Worm (Caenorhabditis elegans) whole organism, L4 larva: ENCODE data around the gene dsl-4.

Experiments
- F26F4.8 ChIP-seq: fragments of 200-800 bp; sonication (Bioruptor generic); conservative IDR thresholded peaks from 2 replicates; pipeline ENCODE4 v1.3.6; 2022; ENCODE audit warnings: missing genetic modification characterization, missing compliant biosample characterization
- F44E2.7 ChIP-seq: fragments of 200-800 bp; sonication (Bioruptor generic); IDR thresholded peaks from 2 replicates; pipeline ENCODE4 v2.1.2; 2022; ENCODE audit warnings: missing genetic modification characterization, missing compliant biosample characterization
- Y105C5A.15 ChIP-seq: fragments of 200-800 bp; sonication (Bioruptor generic); IDR thresholded peaks from 2 replicates; pipeline ENCODE4 v1.3.6; 2022; ENCODE audit warnings: missing genetic modification characterization, missing compliant biosample characterization
- Y48G9A.11 ChIP-seq: fragments of 200-800 bp; sonication (Bioruptor generic); IDR thresholded peaks from 2 replicates; pipeline ENCODE4 v1.3.6; 2022; ENCODE audit warnings: missing genetic modification reagents, missing genetic modification characterization, missing compliant biosample characterization
- Y5F2A.4 ChIP-seq: fragments of 200-800 bp; sonication (Bioruptor generic); optimal IDR thresholded peaks from 2 replicates; lab custom pipeline; 2018; ENCODE audit warnings: mild to moderate bottlenecking, missing genetic modification characterization, missing compliant biosample characterization
- aha-1 ChIP-seq: fragments of 150-350 bp; peaks from one replicate; lab custom pipeline; 2014; ENCODE audit warnings: missing biosample characterization, missing genetic modification characterization
- ama-1 ChIP-seq: fragments of 150-350 bp; optimal IDR thresholded peaks from 2 replicates; lab custom pipeline; 2014; ENCODE audit warnings: inconsistent platforms, mixed read lengths
- ceh-20 ChIP-seq: fragments of 200-800 bp; sonication (Bioruptor generic); IDR thresholded peaks from 2 replicates; pipeline ENCODE4 v1.3.6; 2022; ENCODE audit warnings: missing genetic modification reagents, missing genetic modification characterization, missing compliant biosample characterization
- ceh-62 ChIP-seq: sonication (generic microtip); optimal IDR thresholded peaks from 2 replicates; lab custom pipeline; 2017; ENCODE audit warnings: missing biosample characterization, missing genetic modification characterization
- cey-2 ChIP-seq: sonication (generic microtip); optimal IDR thresholded peaks from 3 replicates; lab custom pipeline; 2017; ENCODE audit warnings: missing genetic modification characterization, mild to moderate bottlenecking, missing compliant biosample characterization, antibody characterized with exemption, borderline replicate concordance; ENCODE audit not compliant: insufficient read depth
- daf-16 ChIP-seq, 3 experiments: sonication (generic microtip); optimal IDR thresholded peaks; 2 replicates each; lab custom pipeline; 2016 to 2017; ENCODE audit warnings: missing genetic modification characterization in 3 of 3, missing genetic modification reagents in 3 of 3, mild to moderate bottlenecking in 2 of 3, missing compliant biosample characterization in 2 of 3, missing biosample characterization in 1 of 3, moderate library complexity in 1 of 3
- daf-8 ChIP-seq: fragments of 200-800 bp; sonication (Bioruptor generic); IDR thresholded peaks from 2 replicates; pipeline ENCODE4 v1.3.6; 2022; ENCODE audit warnings: missing genetic modification characterization, missing compliant biosample characterization
- dmd-6 ChIP-seq: fragments of 200-800 bp; sonication (Bioruptor generic); IDR thresholded peaks from 2 replicates; pipeline ENCODE4 v1.3.6; 2022; ENCODE audit warnings: missing genetic modification reagents, missing genetic modification characterization, missing compliant biosample characterization
- dmd-8 ChIP-seq: fragments of 200-800 bp; sonication (Bioruptor generic); IDR thresholded peaks from 2 replicates; pipeline ENCODE4 v1.3.6; 2022; ENCODE audit warnings: missing genetic modification characterization, missing compliant biosample characterization
- dmd-9 ChIP-seq: fragments of 200-800 bp; sonication (Bioruptor generic); IDR thresholded peaks from 2 replicates; pipeline ENCODE4 v1.3.6; 2022; ENCODE audit warnings: missing genetic modification reagents, missing genetic modification characterization, missing compliant biosample characterization
- dve-1 ChIP-seq: sonication (generic microtip); optimal IDR thresholded peaks from 2 replicates; lab custom pipeline; 2017; ENCODE audit warnings: antibody characterized with exemption, mild to moderate bottlenecking, missing genetic modification characterization, missing compliant biosample characterization; ENCODE audit not compliant: insufficient read depth
- gei-8 ChIP-seq: fragments of 200-800 bp; sonication (Bioruptor generic); optimal IDR thresholded peaks from 2 replicates; lab custom pipeline; 2018; ENCODE audit warnings: mild to moderate bottlenecking, missing genetic modification characterization, missing compliant biosample characterization
- hif-1 ChIP-seq, 2 experiments: sonication (generic microtip); optimal IDR thresholded peaks; 2 replicates each; lab custom pipeline; 2016 to 2017; ENCODE audit warnings: missing compliant biosample characterization in 2 of 2, missing genetic modification characterization in 2 of 2, missing genetic modification reagents in 2 of 2, missing genotype in 2 of 2, mild to moderate bottlenecking in 1 of 2
- lin-13 ChIP-seq: fragments of 150-350 bp; optimal IDR thresholded peaks from 2 replicates; lab custom pipeline; 2014; ENCODE audit warnings: missing biosample characterization, missing genetic modification reagents, missing genetic modification characterization
- madf-5 ChIP-seq, 2 experiments: fragments of 200-800 bp; sonication (Bioruptor generic); IDR thresholded peaks; 2 replicates each; pipeline ENCODE4 v1.3.6; 2022; ENCODE audit warnings: missing compliant biosample characterization in 2 of 2, missing genetic modification characterization in 2 of 2
- mdt-29 ChIP-seq: fragments of 200-800 bp; sonication (Bioruptor generic); IDR thresholded peaks from 2 replicates; pipeline ENCODE4 v1.3.6; 2022; ENCODE audit warnings: missing genetic modification reagents, missing genetic modification characterization, missing compliant biosample characterization
- mes-2 ChIP-seq: sonication (generic microtip); optimal IDR thresholded peaks from 2 replicates; lab custom pipeline; 2016; ENCODE audit warnings: missing genotype, mild to moderate bottlenecking, missing genetic modification characterization, missing compliant biosample characterization; ENCODE audit not compliant: poor library complexity, severe bottlenecking
- nhr-111 ChIP-seq: fragments of 200-800 bp; sonication (Bioruptor generic); optimal IDR thresholded peaks from 2 replicates; lab custom pipeline; 2018; ENCODE audit warnings: mild to moderate bottlenecking, missing genetic modification characterization, missing compliant biosample characterization
- nhr-25 ChIP-seq: sonication (generic microtip); optimal IDR thresholded peaks from 2 replicates; lab custom pipeline; 2017; ENCODE audit warnings: missing genetic modification characterization, mild to moderate bottlenecking, missing compliant biosample characterization, antibody characterized with exemption, moderate library complexity, borderline replicate concordance; ENCODE audit not compliant: insufficient read depth
- nhr-28 ChIP-seq: fragments of 150-350 bp; optimal IDR thresholded peaks from 2 replicates; lab custom pipeline; 2014; ENCODE audit warnings: missing biosample characterization, missing genetic modification characterization
- nhr-76 ChIP-seq: fragments of 150-350 bp; optimal IDR thresholded peaks from 2 replicates; lab custom pipeline; 2014; ENCODE audit warnings: missing biosample characterization, missing genetic modification characterization
- nhr-77 ChIP-seq: fragments of 150-350 bp; optimal IDR thresholded peaks from 2 replicates; lab custom pipeline; 2014; ENCODE audit warnings: missing biosample characterization, missing genetic modification characterization
- pha-4 ChIP-seq, 2 experiments: fragments of 150-350 bp in 1 of 2; fragments of 200-800 bp in 1 of 2; sonication (Bioruptor generic) in 1 of 2; IDR thresholded peaks in 1 of 2; optimal IDR thresholded peaks in 1 of 2; 2 replicates each; pipeline versions ENCODE4 v1.3.6 to Lab custom; 2014 to 2022; ENCODE audit warnings: missing genetic modification characterization in 2 of 2, missing genetic modification reagents in 2 of 2, missing biosample characterization in 1 of 2, missing compliant biosample characterization in 1 of 2
- php-3 ChIP-seq: fragments of 200-800 bp; sonication (Bioruptor generic); IDR thresholded peaks from 2 replicates; pipeline ENCODE4 v1.3.6; 2022; ENCODE audit warnings: missing genetic modification reagents, missing genetic modification characterization, missing compliant biosample characterization
- saeg-2 ChIP-seq: fragments of 200-800 bp; sonication (Bioruptor generic); IDR thresholded peaks from 2 replicates; pipeline ENCODE4 v1.3.6; 2022; ENCODE audit warnings: missing genetic modification reagents, missing genetic modification characterization, missing compliant biosample characterization
- set-16 ChIP-seq: fragments of 200-800 bp; sonication (Bioruptor generic); IDR thresholded peaks from 2 replicates; pipeline ENCODE4 v1.3.6; 2022; ENCODE audit warnings: missing genetic modification reagents, missing genetic modification characterization, missing compliant biosample characterization
- snpc-4 ChIP-seq: fragments of 150-350 bp; optimal IDR thresholded peaks from 2 replicates; lab custom pipeline; 2014; ENCODE audit warnings: missing biosample characterization, missing genetic modification characterization
- spr-3 ChIP-seq: fragments of 200-800 bp; sonication (Bioruptor generic); optimal IDR thresholded peaks from 2 replicates; lab custom pipeline; 2018; ENCODE audit warnings: mild to moderate bottlenecking, missing genetic modification characterization, missing compliant biosample characterization
- tag-97 ChIP-seq: fragments of 200-800 bp; sonication (Bioruptor generic); IDR thresholded peaks from 2 replicates; pipeline ENCODE4 v1.3.6; 2022; ENCODE audit warnings: missing genetic modification characterization, missing compliant biosample characterization
- tra-1 ChIP-seq: fragments of 200-800 bp; sonication (Bioruptor generic); IDR thresholded peaks from 2 replicates; pipeline ENCODE4 v1.3.6; 2022; ENCODE audit warnings: missing genetic modification reagents, missing genetic modification characterization, missing compliant biosample characterization
- zfp-2 ChIP-seq: sonication (generic microtip); optimal IDR thresholded peaks from 2 replicates; lab custom pipeline; 2016; ENCODE audit warnings: mild to moderate bottlenecking, missing genetic modification characterization, missing compliant biosample characterization
- ztf-7 ChIP-seq: fragments of 150-350 bp; optimal IDR thresholded peaks from 2 replicates; lab custom pipeline; 2014; ENCODE audit warnings: missing biosample characterization, missing genetic modification characterization

Gene dsl-4

DNA sequence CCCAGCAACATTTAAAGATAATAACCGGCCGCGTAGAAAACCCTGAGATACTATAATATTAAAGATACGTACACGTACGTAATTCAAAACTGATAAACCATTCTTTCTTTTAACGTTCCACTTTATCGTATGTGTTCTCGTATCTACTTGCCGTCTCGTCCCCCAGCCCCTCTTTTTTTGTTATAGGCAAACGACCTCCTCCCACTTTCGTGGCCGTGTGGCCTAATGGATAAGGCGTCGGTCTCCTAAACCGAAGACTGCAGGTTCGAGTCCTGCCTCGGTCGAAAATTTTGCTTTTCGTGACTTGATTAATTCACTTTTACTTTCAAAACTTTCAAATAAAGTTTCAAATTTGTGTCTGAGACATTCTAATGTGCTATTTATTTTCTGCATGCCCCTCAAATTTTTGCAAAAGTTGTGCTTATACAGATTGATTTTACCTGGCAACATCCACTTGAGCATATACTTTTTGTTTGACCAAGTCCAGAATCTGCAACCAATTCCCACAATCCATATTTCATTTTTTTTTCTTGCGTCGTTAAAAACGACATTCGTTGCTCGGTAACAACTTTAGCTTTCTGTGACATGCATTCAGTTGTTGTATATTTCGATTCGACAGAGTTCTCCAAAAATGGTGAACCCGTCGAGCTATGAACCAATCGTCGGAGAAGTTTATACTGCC is 25.4 kb downstream of the dsl-4 start, which contains the start of gene F28H6.7 (continued):
- peak; percentile 82 for TF ChIP-seq dmd-9 (GFP tag; lab: Robert Waterston, UW)
- TF ChIP-seq ztf-7, result peak; percentile 17
- peak; percentile 70; the same call in 1 of the 2 replicates for TF ChIP-seq Y105C5A.15 (GFP tag; lab: Robert Waterston, UW)
- TF ChIP-seq pha-4 (GFP tag; IDR thresholded peaks at IDR 0.05; lab: Robert Waterston, UW), result no peak; the same call in 1 of the 2 replicates
- no peak for TF ChIP-seq pha-4 (tag; optimal IDR thresholded peaks at IDR 0.05; lab: Kevin White, UChicago)
- TF ChIP-seq spr-3 (GFP tag; lab: Kevin White, UChicago), result peak; percentile 66
- TF ChIP-seq Y5F2A.4 (GFP tag; lab: Kevin White, UChicago), result peak; percentile 52
- TF ChIP-seq zfp-2 (tag; lab: Kevin White, UChicago), result peak; percentile 9
- peak; percentile 33 for TF ChIP-seq nhr-77 (tag; lab: Kevin White, UChicago)
- no peak for TF ChIP-seq cey-2 (tag; lab: Kevin White, UChicago)
- TF ChIP-seq F26F4.8 (GFP tag; lab: Robert Waterston, UW), result 0 out of 2 replicates have a peak, but pooled peaks have one; percentile 55
- TF ChIP-seq F44E2.7 (GFP tag; lab: Robert Waterston, UW), result 0 out of 2 replicates have a peak, but pooled peaks have one; percentile 47
- peak in 1 of 2 experiments; percentile 30; a peak in 1 of 4 replicates for TF ChIP-seq madf-5 (GFP tag; IDR thresholded peaks at IDR 0.05; lab: Robert Waterston, UW)
- TF ChIP-seq nhr-25 (tag; lab: Kevin White, UChicago), result no peak
- TF ChIP-seq ama-1 (lab: Kevin White, UChicago), result no peak
- peak; percentile 63; the same call in 1 of the 2 replicates for TF ChIP-seq ceh-20 (GFP tag; lab: Robert Waterston, UW)
- TF ChIP-seq php-3 (GFP tag; lab: Robert Waterston, UW), result peak; percentile 58; the same call in 1 of the 2 replicates
- peak; percentile 43; the same call in 1 of the 2 replicates for TF ChIP-seq dmd-6
- TF ChIP-seq daf-8 (GFP tag; lab: Robert Waterston, UW), result no peak
- TF ChIP-seq lin-13, result peak; percentile 26
- TF ChIP-seq Y48G9A.11 (GFP tag; lab: Robert Waterston, UW), result no peak
- peak; percentile 30 for TF ChIP-seq gei-8 (GFP tag; lab: Kevin White, UChicago)
- TF ChIP-seq tag-97 (GFP tag; lab: Robert Waterston, UW), result no peak
- peak; percentile 8 for TF ChIP-seq nhr-111 (GFP tag; lab: Kevin White, UChicago)
- TF ChIP-seq dmd-8 (GFP tag; lab: Robert Waterston, UW), result peak; percentile 79
- peak; percentile 59; the same call in 1 of the 2 replicates for TF ChIP-seq tra-1 (GFP tag; lab: Robert Waterston, UW)
- 0 out of 2 replicates have a peak, but pooled peaks have one; percentile 16 for TF ChIP-seq saeg-2 (GFP tag; lab: Robert Waterston, UW)

ce11 chrX:14118762-14119161 is 28.6 kb downstream of the dsl-4 start:
- TF ChIP-seq cey-2 (tag; lab: Kevin White, UChicago), result no peak
- no peak for TF ChIP-seq madf-5 (GFP tag; IDR thresholded peaks at IDR 0.05; lab: Robert Waterston, UW)
- no peak for TF ChIP-seq nhr-76 (tag; lab: Kevin White, UChicago)
- 0 out of 2 replicates have a peak, but pooled peaks have one; percentile 10 for TF ChIP-seq set-16 (GFP tag; lab: Robert Waterston, UW)

- TF ChIP-seq daf-16 (GFP tag; optimal IDR thresholded peaks at IDR 0.05; lab: Kevin White, UChicago) (no peak), daf-16 (tag; optimal IDR thresholded peaks at IDR 0.05; lab: Kevin White, UChicago) (peak; percentile 55), mes-2 (tag; lab: Kevin White, UChicago) (peak; percentile 32), nhr-28 (peak; percentile 57), snpc-4 (tag; lab: Kevin White, UChicago) (no peak), mdt-29 (GFP tag; lab: Robert Waterston, UW) (0 out of 2 replicates have a peak, but pooled peaks have one; percentile 21), dmd-9 (GFP tag; lab: Robert Waterston, UW) (no peak), aha-1 (tag; lab: Kevin White, UChicago) (peak; percentile 65), dve-1 (tag; lab: Kevin White, UChicago) (peak; percentile 5), hif-1 (tag; optimal IDR thresholded peaks at IDR 0.05; lab: Kevin White, UChicago) (no peak), ceh-62 (tag; lab: Kevin White, UChicago) (no peak)
Measured at ce11 chrX:14125870-14126269, 35.7 kb downstream of the dsl-4 start, which contains the start of gene F28H6.6. Gene F28H6.6 (minus strand): TSS chrX:14125879.
